Worm (Caenorhabditis elegans): ENCODE data around the gene map-2.

DNA sequence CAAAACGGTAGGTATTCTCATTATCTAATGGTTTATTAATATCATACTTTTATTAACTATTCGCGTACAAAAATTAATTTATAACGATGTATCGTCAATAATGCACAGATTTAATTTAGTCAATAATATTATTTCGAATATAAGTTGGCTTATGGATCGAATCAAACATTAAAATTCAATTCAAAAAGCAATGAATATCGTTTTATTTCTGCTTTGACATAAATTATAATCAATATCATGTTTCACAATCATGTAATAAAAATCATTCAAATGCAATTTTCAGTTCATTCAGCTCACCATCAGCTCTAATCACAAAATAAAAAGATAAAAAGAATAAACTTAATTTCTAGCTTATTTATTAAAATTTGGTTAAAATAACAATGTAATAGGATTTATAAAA is 26.0 kb downstream of the map-2 start, which contains the start of gene Y116A8A.6:
- TF ChIP-seq ceh-24 (tag; optimal IDR thresholded peaks at IDR 0.05) (no peak), pqm-1 (tag; optimal IDR thresholded peaks at IDR 0.05) (no peak), pha-4 (tag; optimal IDR thresholded peaks at IDR 0.05) (no peak), hlh-13 (GFP tag; optimal IDR thresholded peaks at IDR 0.05) (no peak), odd-2 (tag; optimal IDR thresholded peaks at IDR 0.05) (no peak), nfya-1 (tag; optimal IDR thresholded peaks at IDR 0.05) (no peak)

Measured in whole organism, late embryonic.